Worm (Caenorhabditis elegans) whole organism, L4/young adult: Measurements from ENCODE around the gene D1086.11.

Source experiments
- W03F9.2 ChIP-seq: fragments of 150-350 bp; optimal IDR thresholded peaks from 2 replicates; lab custom pipeline; 2014; ENCODE audit warnings: missing biosample characterization, missing genetic modification characterization
- dao-5 ChIP-seq: sonication (generic microtip); optimal IDR thresholded peaks from 2 replicates; lab custom pipeline; 2016; ENCODE audit warnings: missing genotype, missing genetic modification characterization, moderate library complexity, missing compliant biosample characterization
- him-1 ChIP-seq: sonication (generic microtip); optimal IDR thresholded peaks from 2 replicates; lab custom pipeline; 2016; ENCODE audit warnings: missing genotype, missing genetic modification reagents, missing genetic modification characterization, missing compliant biosample characterization

DNA sequence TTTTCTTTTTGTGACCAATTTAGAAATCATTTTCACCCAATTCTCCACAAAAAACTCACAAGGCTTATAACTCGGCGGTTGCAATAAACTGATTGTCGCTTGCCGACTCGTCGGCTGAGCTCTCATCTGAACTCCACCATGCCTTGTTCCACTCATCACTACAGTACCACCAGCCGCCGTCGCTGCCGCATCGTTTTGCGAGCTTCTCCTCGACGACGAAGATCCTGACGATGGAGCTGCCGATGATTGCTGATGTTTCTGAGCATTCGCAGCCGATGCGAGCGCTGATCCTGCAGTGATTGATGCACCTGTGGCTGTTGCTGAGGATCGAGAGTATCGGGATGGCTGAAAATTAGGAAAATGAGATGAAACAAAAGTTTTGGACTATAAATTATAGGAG is 46.4 kb downstream of the D1086.11 start:
- no peak for TF ChIP-seq him-1 (tag; lab: Kevin White, UChicago)
- TF ChIP-seq W03F9.2 (tag; lab: Kevin White, UChicago): no peak
- TF ChIP-seq dao-5 (tag; lab: Kevin White, UChicago): no peak
